Fruit fly (Drosophila melanogaster): Measurements from ENCODE around the gene CG2712.

Gene CG2712

dm6 chrX:2707377-2708090 is 24.7 kb upstream of the CG2712 start, which contains the start of gene CG2680:
CG2680 (minus strand) TSS chrX:2707427.
- TF ChIP-seq pan (optimal IDR thresholded peaks at IDR 0.05) (no peak), Dll (optimal IDR thresholded peaks at IDR 0.05) (no peak), CG8478 (optimal IDR thresholded peaks at IDR 0.05) (no peak), usp (GFP tag; optimal IDR thresholded peaks at IDR 0.05) (no peak), psq (optimal IDR thresholded peaks at IDR 0.05) (no peak), EcR (GFP tag; optimal IDR thresholded peaks at IDR 0.05) (no peak)

dm6 chrX:2708156-2708734 is 24.0 kb upstream of the CG2712 start, which contains the start of gene CG2681:
CG2681 (plus strand) TSS chrX:2708684.
- TF ChIP-seq usp (GFP tag; optimal IDR thresholded peaks at IDR 0.05), result no peak
- no peak for TF ChIP-seq EcR (GFP tag; optimal IDR thresholded peaks at IDR 0.05)
- TF ChIP-seq Dll (optimal IDR thresholded peaks at IDR 0.05), result no peak
- no peak for TF ChIP-seq psq (optimal IDR thresholded peaks at IDR 0.05)
- no peak for TF ChIP-seq CG8478 (optimal IDR thresholded peaks at IDR 0.05)
- no peak for TF ChIP-seq pan (optimal IDR thresholded peaks at IDR 0.05)

dm6 chrX:2713776-2714175 is 18.5 kb upstream of the CG2712 start, which contains the start of the genes CG2685 and CG2694:
CG2685 (minus strand) TSS chrX:2713960.
CG2694 (plus strand) TSS chrX:2714079.
- TF ChIP-seq Dll (optimal IDR thresholded peaks at IDR 0.05), result no peak
- TF ChIP-seq CG8478 (optimal IDR thresholded peaks at IDR 0.05), result no peak
- no peak for TF ChIP-seq pan (optimal IDR thresholded peaks at IDR 0.05)
- no peak for TF ChIP-seq EcR (GFP tag; optimal IDR thresholded peaks at IDR 0.05)
- no peak for TF ChIP-seq usp (GFP tag; optimal IDR thresholded peaks at IDR 0.05)
- no peak for TF ChIP-seq psq (optimal IDR thresholded peaks at IDR 0.05)

- TF ChIP-seq psq (optimal IDR thresholded peaks at IDR 0.05) (no peak), Dll (optimal IDR thresholded peaks at IDR 0.05) (no peak)
Observed at dm6 chrX:2714730-2715129, 17.5 kb upstream of the CG2712 start.

- TF ChIP-seq EcR (GFP tag; optimal IDR thresholded peaks at IDR 0.05) (no peak), psq (optimal IDR thresholded peaks at IDR 0.05) (no peak), pan (optimal IDR thresholded peaks at IDR 0.05) (no peak), CG8478 (optimal IDR thresholded peaks at IDR 0.05) (no peak), usp (GFP tag; optimal IDR thresholded peaks at IDR 0.05) (no peak), Dll (optimal IDR thresholded peaks at IDR 0.05) (no peak)
Observed at dm6 chrX:2720122-2720521, 12.1 kb upstream of the CG2712 start, which contains the start of gene CG2701. CG2701 (minus strand) TSS chrX:2720327.

dm6 chrX:2726420-2726819 is 5.8 kb upstream of the CG2712 start, which contains the start of gene vilya:
vilya (plus strand) TSS chrX:2726678.
- TF ChIP-seq usp (GFP tag; optimal IDR thresholded peaks at IDR 0.05), result no peak
- no peak for TF ChIP-seq psq (optimal IDR thresholded peaks at IDR 0.05)
- no peak for TF ChIP-seq Dll (optimal IDR thresholded peaks at IDR 0.05)
- no peak for TF ChIP-seq pan (optimal IDR thresholded peaks at IDR 0.05)
- no peak for TF ChIP-seq EcR (GFP tag; optimal IDR thresholded peaks at IDR 0.05)

dm6 chrX:2727506-2727905 is 4.8 kb upstream of the CG2712 start, which contains the start of gene dwg:
dwg (plus strand) TSS chrX:2727698.
- TF ChIP-seq pan (optimal IDR thresholded peaks at IDR 0.05) (no peak), EcR (GFP tag; optimal IDR thresholded peaks at IDR 0.05) (no peak), Dll (optimal IDR thresholded peaks at IDR 0.05) (no peak), usp (GFP tag; optimal IDR thresholded peaks at IDR 0.05) (no peak)

- TF ChIP-seq Dll (optimal IDR thresholded peaks at IDR 0.05) (no peak), usp (GFP tag; optimal IDR thresholded peaks at IDR 0.05) (no peak), pan (optimal IDR thresholded peaks at IDR 0.05) (no peak), psq (optimal IDR thresholded peaks at IDR 0.05) (no peak), EcR (GFP tag; optimal IDR thresholded peaks at IDR 0.05) (no peak), CG8478 (optimal IDR thresholded peaks at IDR 0.05) (no peak)
Observed at dm6 chrX:2738663-2739062, 6.4 kb downstream of the CG2712 start, which contains the start of gene crm. crm (minus strand) TSS chrX:2738773.

- TF ChIP-seq usp (GFP tag; optimal IDR thresholded peaks at IDR 0.05) (no peak), CG8478 (optimal IDR thresholded peaks at IDR 0.05) (no peak), psq (optimal IDR thresholded peaks at IDR 0.05) (no peak), Dll (optimal IDR thresholded peaks at IDR 0.05) (no peak), EcR (GFP tag; optimal IDR thresholded peaks at IDR 0.05) (no peak), pan (optimal IDR thresholded peaks at IDR 0.05) (no peak)
Observed at dm6 chrX:2740084-2740483, 7.8 kb downstream of the CG2712 start, which contains the start of gene kirre. kirre (plus strand) TSS chrX:2740384.

dm6 chrX:2742067-2742466 is 9.8 kb downstream of the CG2712 start:
- TF ChIP-seq EcR (GFP tag; optimal IDR thresholded peaks at IDR 0.05) (no peak), pan (optimal IDR thresholded peaks at IDR 0.05) (no peak), Dll (optimal IDR thresholded peaks at IDR 0.05) (no peak), usp (GFP tag; optimal IDR thresholded peaks at IDR 0.05) (no peak), psq (optimal IDR thresholded peaks at IDR 0.05) (no peak), CG8478 (optimal IDR thresholded peaks at IDR 0.05) (no peak)

dm6 chrX:2743020-2743419 is 10.8 kb downstream of the CG2712 start:
- TF ChIP-seq usp (GFP tag; optimal IDR thresholded peaks at IDR 0.05) (no peak), EcR (GFP tag; optimal IDR thresholded peaks at IDR 0.05) (no peak), psq (optimal IDR thresholded peaks at IDR 0.05) (no peak), Dll (optimal IDR thresholded peaks at IDR 0.05) (no peak), pan (optimal IDR thresholded peaks at IDR 0.05) (no peak), CG8478 (optimal IDR thresholded peaks at IDR 0.05) (no peak)

dm6 chrX:2743601-2744000 is 11.3 kb downstream of the CG2712 start:
- TF ChIP-seq pan (optimal IDR thresholded peaks at IDR 0.05), result no peak
- TF ChIP-seq Dll (optimal IDR thresholded peaks at IDR 0.05), result no peak
- TF ChIP-seq CG8478 (optimal IDR thresholded peaks at IDR 0.05), result no peak
- TF ChIP-seq usp (GFP tag; optimal IDR thresholded peaks at IDR 0.05), result no peak
- TF ChIP-seq EcR (GFP tag; optimal IDR thresholded peaks at IDR 0.05), result no peak
- no peak for TF ChIP-seq psq (optimal IDR thresholded peaks at IDR 0.05)
